Fruit fly (Drosophila melanogaster): ENCODE results near the gene CG7878.

- no peak for TF ChIP-seq Ets21C (GFP tag; optimal IDR thresholded peaks at IDR 0.05)
- no peak for TF ChIP-seq Sox102F (GFP tag; optimal IDR thresholded peaks at IDR 0.05)
Measured at dm6 chr3R:8146892-8147384, 24.4 kb downstream of the CG7878 start.
